Worm (Caenorhabditis elegans): Measurements from ENCODE around the gene ZK355.3.

The ZK355.3 gene

ce11 chrII:2943966-2944365 is 16.5 kb upstream of the ZK355.3 start, which contains the start of the genes irld-50 and irld-49:
Gene irld-50 (minus strand): TSS chrII:2944066.
Gene irld-49 (plus strand): TSS chrII:2944176.
- no peak for TF ChIP-seq hnd-1 (tag; optimal IDR thresholded peaks at IDR 0.05)
- TF ChIP-seq ceh-13 (GFP tag; optimal IDR thresholded peaks at IDR 0.05), result no peak
- no peak for TF ChIP-seq scrt-1 (GFP tag; IDR thresholded peaks at IDR 0.05)
- no peak for TF ChIP-seq ets-7 (tag; optimal IDR thresholded peaks at IDR 0.05)
- TF ChIP-seq hmg-4 (GFP tag; optimal IDR thresholded peaks at IDR 0.05), result no peak
- no peak for TF ChIP-seq ceh-36 (tag; optimal IDR thresholded peaks at IDR 0.05)
- no peak for TF ChIP-seq B0310.2 (tag; optimal IDR thresholded peaks at IDR 0.05)
- no peak for TF ChIP-seq aly-1 (tag; optimal IDR thresholded peaks at IDR 0.05)
- TF ChIP-seq tbx-11 (GFP tag; IDR thresholded peaks at IDR 0.05), result no peak
- TF ChIP-seq F13C5.2 (tag; optimal IDR thresholded peaks at IDR 0.05), result no peak
- no peak for TF ChIP-seq pes-1 (GFP tag; IDR thresholded peaks at IDR 0.05)
- no peak for TF ChIP-seq ama-1 (optimal IDR thresholded peaks at IDR 0.05)
- no peak for TF ChIP-seq tra-4 (tag; optimal IDR thresholded peaks at IDR 0.05)

- no peak for TF ChIP-seq ceh-13 (GFP tag; optimal IDR thresholded peaks at IDR 0.05)
- TF ChIP-seq tbx-11 (GFP tag; IDR thresholded peaks at IDR 0.05), result no peak
- TF ChIP-seq hmbx-1 (tag; optimal IDR thresholded peaks at IDR 0.05), result no peak
- no peak for TF ChIP-seq pes-1 (GFP tag; IDR thresholded peaks at IDR 0.05)
- no peak for TF ChIP-seq aly-1 (tag; optimal IDR thresholded peaks at IDR 0.05)
- no peak for TF ChIP-seq scrt-1 (GFP tag; IDR thresholded peaks at IDR 0.05)
- no peak for TF ChIP-seq sea-1 (GFP tag; conservative IDR thresholded peaks at IDR 0.05)
- TF ChIP-seq ceh-36 (tag; optimal IDR thresholded peaks at IDR 0.05), result no peak
- no peak for TF ChIP-seq tbx-37 (GFP tag; conservative IDR thresholded peaks at IDR 0.05)
- no peak for TF ChIP-seq F13C5.2 (tag; optimal IDR thresholded peaks at IDR 0.05)
- no peak for TF ChIP-seq tra-4 (tag; optimal IDR thresholded peaks at IDR 0.05)
- no peak for TF ChIP-seq flt-1 (GFP tag; IDR thresholded peaks at IDR 0.05)
- TF ChIP-seq ama-1 (optimal IDR thresholded peaks at IDR 0.05), result no peak
- TF ChIP-seq hmg-4 (GFP tag; optimal IDR thresholded peaks at IDR 0.05), result no peak
- TF ChIP-seq hnd-1 (tag; optimal IDR thresholded peaks at IDR 0.05), result no peak
- no peak for TF ChIP-seq ets-7 (tag; optimal IDR thresholded peaks at IDR 0.05)
- no peak for TF ChIP-seq B0310.2 (tag; optimal IDR thresholded peaks at IDR 0.05)
Measured at ce11 chrII:2940747-2941146, 13.3 kb upstream of the ZK355.3 start, which contains the start of gene irld-66. Gene irld-66 (minus strand): TSS chrII:2940847.

ce11 chrII:2939681-2940080 is 12.2 kb upstream of the ZK355.3 start:
- TF ChIP-seq ceh-36 (tag; optimal IDR thresholded peaks at IDR 0.05) (peak; percentile 52), hnd-1 (tag; optimal IDR thresholded peaks at IDR 0.05) (no peak)

ce11 chrII:2937852-2938251 is 10.4 kb upstream of the ZK355.3 start, which contains the start of gene irld-65:
Gene irld-65 (minus strand): TSS chrII:2937952.
- TF ChIP-seq tbx-11 (GFP tag; IDR thresholded peaks at IDR 0.05) (no peak), ama-1 (optimal IDR thresholded peaks at IDR 0.05) (no peak), tra-4 (tag; optimal IDR thresholded peaks at IDR 0.05) (no peak), ceh-13 (GFP tag; optimal IDR thresholded peaks at IDR 0.05) (no peak), hnd-1 (tag; optimal IDR thresholded peaks at IDR 0.05) (no peak), hmbx-1 (tag; optimal IDR thresholded peaks at IDR 0.05) (no peak), hmg-4 (GFP tag; optimal IDR thresholded peaks at IDR 0.05) (no peak), ets-7 (tag; optimal IDR thresholded peaks at IDR 0.05) (no peak), pes-1 (GFP tag; IDR thresholded peaks at IDR 0.05) (no peak), tbx-37 (GFP tag; conservative IDR thresholded peaks at IDR 0.05) (no peak), B0310.2 (tag; optimal IDR thresholded peaks at IDR 0.05) (no peak), scrt-1 (GFP tag; IDR thresholded peaks at IDR 0.05) (no peak), aly-1 (tag; optimal IDR thresholded peaks at IDR 0.05) (no peak), F13C5.2 (tag; optimal IDR thresholded peaks at IDR 0.05) (no peak), sea-1 (GFP tag; conservative IDR thresholded peaks at IDR 0.05) (no peak), flt-1 (GFP tag; IDR thresholded peaks at IDR 0.05) (no peak), ceh-36 (tag; optimal IDR thresholded peaks at IDR 0.05) (no peak)

- TF ChIP-seq ama-1 (optimal IDR thresholded peaks at IDR 0.05) (no peak), scrt-1 (GFP tag; IDR thresholded peaks at IDR 0.05) (no peak), F13C5.2 (tag; optimal IDR thresholded peaks at IDR 0.05) (no peak), sea-1 (GFP tag; conservative IDR thresholded peaks at IDR 0.05) (no peak), ceh-13 (GFP tag; optimal IDR thresholded peaks at IDR 0.05) (no peak), tra-4 (tag; optimal IDR thresholded peaks at IDR 0.05) (no peak), tbx-37 (GFP tag; conservative IDR thresholded peaks at IDR 0.05) (no peak), hmg-4 (GFP tag; optimal IDR thresholded peaks at IDR 0.05) (no peak), B0310.2 (tag; optimal IDR thresholded peaks at IDR 0.05) (no peak), hmbx-1 (tag; optimal IDR thresholded peaks at IDR 0.05) (no peak), pes-1 (GFP tag; IDR thresholded peaks at IDR 0.05) (no peak), hnd-1 (tag; optimal IDR thresholded peaks at IDR 0.05) (no peak), ceh-36 (tag; optimal IDR thresholded peaks at IDR 0.05) (no peak), tbx-11 (GFP tag; IDR thresholded peaks at IDR 0.05) (no peak), aly-1 (tag; optimal IDR thresholded peaks at IDR 0.05) (no peak), ets-7 (tag; optimal IDR thresholded peaks at IDR 0.05) (no peak), flt-1 (GFP tag; IDR thresholded peaks at IDR 0.05) (no peak)
Measured at ce11 chrII:2934354-2934753, 6.9 kb upstream of the ZK355.3 start, which contains the start of gene irld-67. Gene irld-67 (minus strand): TSS chrII:2934454.

- TF ChIP-seq ceh-13 (GFP tag; optimal IDR thresholded peaks at IDR 0.05), result no peak
- TF ChIP-seq F13C5.2 (tag; optimal IDR thresholded peaks at IDR 0.05), result no peak
- no peak for TF ChIP-seq ets-7 (tag; optimal IDR thresholded peaks at IDR 0.05)
- no peak for TF ChIP-seq scrt-1 (GFP tag; IDR thresholded peaks at IDR 0.05)
- no peak for TF ChIP-seq tra-4 (tag; optimal IDR thresholded peaks at IDR 0.05)
- TF ChIP-seq flt-1 (GFP tag; IDR thresholded peaks at IDR 0.05), result no peak
- TF ChIP-seq ceh-36 (tag; optimal IDR thresholded peaks at IDR 0.05), result no peak
- no peak for TF ChIP-seq pes-1 (GFP tag; IDR thresholded peaks at IDR 0.05)
- TF ChIP-seq aly-1 (tag; optimal IDR thresholded peaks at IDR 0.05), result no peak
- TF ChIP-seq B0310.2 (tag; optimal IDR thresholded peaks at IDR 0.05), result no peak
- TF ChIP-seq tbx-37 (GFP tag; conservative IDR thresholded peaks at IDR 0.05), result no peak
- TF ChIP-seq tbx-11 (GFP tag; IDR thresholded peaks at IDR 0.05), result no peak
- no peak for TF ChIP-seq sea-1 (GFP tag; conservative IDR thresholded peaks at IDR 0.05)
- no peak for TF ChIP-seq hmg-4 (GFP tag; optimal IDR thresholded peaks at IDR 0.05)
- no peak for TF ChIP-seq hmbx-1 (tag; optimal IDR thresholded peaks at IDR 0.05)
- no peak for TF ChIP-seq ama-1 (optimal IDR thresholded peaks at IDR 0.05)
- no peak for TF ChIP-seq hnd-1 (tag; optimal IDR thresholded peaks at IDR 0.05)
Measured at ce11 chrII:2931564-2931963, 4.1 kb upstream of the ZK355.3 start.

- TF ChIP-seq hmbx-1 (tag; optimal IDR thresholded peaks at IDR 0.05) (no peak), aly-1 (tag; optimal IDR thresholded peaks at IDR 0.05) (no peak), tbx-11 (GFP tag; IDR thresholded peaks at IDR 0.05) (no peak), ama-1 (optimal IDR thresholded peaks at IDR 0.05) (no peak), sea-1 (GFP tag; conservative IDR thresholded peaks at IDR 0.05) (no peak), hmg-4 (GFP tag; optimal IDR thresholded peaks at IDR 0.05) (no peak), ceh-36 (tag; optimal IDR thresholded peaks at IDR 0.05) (no peak), pes-1 (GFP tag; IDR thresholded peaks at IDR 0.05) (no peak), F13C5.2 (tag; optimal IDR thresholded peaks at IDR 0.05) (no peak), ceh-13 (GFP tag; optimal IDR thresholded peaks at IDR 0.05) (no peak)
Measured at ce11 chrII:2930499-2930898, 3.1 kb upstream of the ZK355.3 start, which contains the start of the genes irld-64 and irld-63. Gene irld-64 (minus strand): TSS chrII:2930599. Gene irld-63 (plus strand): TSS chrII:2930728.

All from whole organism, early embryonic.